Worm (Caenorhabditis elegans): ENCODE data around the gene R02F11.11.

Gene R02F11.11

ce11 chrV:4755308-4756029, 36.2 kb upstream of the R02F11.11 start, which contains the start of gene pgl-3 (continued):
- TF ChIP-seq madf-6 (GFP tag; IDR thresholded peaks at IDR 0.05): peak; percentile 70
- TF ChIP-seq F23B12.7 (tag; optimal IDR thresholded peaks at IDR 0.05; ENCODE audit: insufficient read depth): no peak
- no peak for TF ChIP-seq dpff-1 (tag; optimal IDR thresholded peaks at IDR 0.05)
- TF ChIP-seq ekl-4 (GFP tag; IDR thresholded peaks at IDR 0.05): no peak
- peak; percentile 83 for TF ChIP-seq hsf-1 (GFP tag; IDR thresholded peaks at IDR 0.05)
- TF ChIP-seq akir-1 (GFP tag; optimal IDR thresholded peaks at IDR 0.05): no peak
- no peak for TF ChIP-seq ets-4 (GFP tag; optimal IDR thresholded peaks at IDR 0.05)
- peak; percentile 72 for TF ChIP-seq F33H1.4 (GFP tag; IDR thresholded peaks at IDR 0.05)
- TF ChIP-seq B0261.1 (tag; optimal IDR thresholded peaks at IDR 0.05): no peak
- TF ChIP-seq Y67H2A.10 (GFP tag; conservative IDR thresholded peaks at IDR 0.05): no peak
- no peak for TF ChIP-seq ZK185.1 (tag; optimal IDR thresholded peaks at IDR 0.05; ENCODE audit: poor library complexity, severe bottlenecking)
- TF ChIP-seq gei-17 (GFP tag; optimal IDR thresholded peaks at IDR 0.05): no peak
- TF ChIP-seq madf-8 (GFP tag; conservative IDR thresholded peaks at IDR 0.05): peak; percentile 45
- TF ChIP-seq lin-35 (GFP tag; optimal IDR thresholded peaks at IDR 0.05): no peak
- TF ChIP-seq lin-40 (tag; optimal IDR thresholded peaks at IDR 0.05): no peak
- TF ChIP-seq ztf-26 (tag; optimal IDR thresholded peaks at IDR 0.05): no peak
- TF ChIP-seq ceh-91 (GFP tag; IDR thresholded peaks at IDR 0.05): peak; percentile 45; the same call in 1 of the 2 replicates
- no peak for TF ChIP-seq T07F8.4 (tag; optimal IDR thresholded peaks at IDR 0.05)
- TF ChIP-seq madf-10 (tag; optimal IDR thresholded peaks at IDR 0.05): no peak
- no peak for TF ChIP-seq let-526 (GFP tag; IDR thresholded peaks at IDR 0.05)
- 0 out of 2 replicates have a peak, but pooled peaks have one; percentile 54 for TF ChIP-seq egl-44 (GFP tag; IDR thresholded peaks at IDR 0.05)
- no peak for TF ChIP-seq ceh-100 (GFP tag; IDR thresholded peaks at IDR 0.05)
- TF ChIP-seq tbx-9 (tag; optimal IDR thresholded peaks at IDR 0.05; ENCODE audit: borderline replicate concordance): no peak
- TF ChIP-seq F37B4.10 (GFP tag; IDR thresholded peaks at IDR 0.05): 0 out of 2 replicates have a peak, but pooled peaks have one; percentile 19
- TF ChIP-seq nhr-90 (tag; optimal IDR thresholded peaks at IDR 0.05): no peak
- TF ChIP-seq ztf-18 (tag; optimal IDR thresholded peaks at IDR 0.05): no peak
- TF ChIP-seq xnd-1 (tag; optimal IDR thresholded peaks at IDR 0.05): peak; percentile 42
- no peak for TF ChIP-seq F57A8.1 (GFP tag; optimal IDR thresholded peaks at IDR 0.05)
- no peak for TF ChIP-seq repo-1 (tag; optimal IDR thresholded peaks at IDR 0.05)
- no peak for TF ChIP-seq mxl-1 (tag; optimal IDR thresholded peaks at IDR 0.05)
- no peak for TF ChIP-seq ceh-79 (tag; optimal IDR thresholded peaks at IDR 0.05)
- TF ChIP-seq hmg-20 (GFP tag; IDR thresholded peaks at IDR 0.05): no peak
- TF ChIP-seq hmg-1.2 (GFP tag; IDR thresholded peaks at IDR 0.05): peak; percentile 34
- no peak for TF ChIP-seq nfya-2 (GFP tag; IDR thresholded peaks at IDR 0.05)
- peak; percentile 88 for TF ChIP-seq hrde-1 (tag; optimal IDR thresholded peaks at IDR 0.05; ENCODE audit: borderline replicate concordance)
- TF ChIP-seq sea-2 (GFP tag; IDR thresholded peaks at IDR 0.05): no peak
- TF ChIP-seq lag-1 (GFP tag; IDR thresholded peaks at IDR 0.05): no peak
- TF ChIP-seq mcd-1 (GFP tag; IDR thresholded peaks at IDR 0.05): no peak
- no peak for TF ChIP-seq fkh-3 (tag; optimal IDR thresholded peaks at IDR 0.05)
- TF ChIP-seq snpc-1.1 (tag; optimal IDR thresholded peaks at IDR 0.05; ENCODE audit: insufficient read depth): peak; percentile 18
- peak; percentile 99 for TF ChIP-seq Y79H2A.3 (GFP tag; conservative IDR thresholded peaks at IDR 0.05)
- no peak for TF ChIP-seq Y53F4B.3 (GFP tag; IDR thresholded peaks at IDR 0.05)
- no peak for TF ChIP-seq K12H6.12 (tag; optimal IDR thresholded peaks at IDR 0.05)
- TF ChIP-seq F22D6.2 (tag; optimal IDR thresholded peaks at IDR 0.05): no peak
- no peak for TF ChIP-seq sptf-2 (GFP tag; optimal IDR thresholded peaks at IDR 0.05)
- TF ChIP-seq ceh-58 (GFP tag; IDR thresholded peaks at IDR 0.05): no peak
- peak; percentile 77; the same call in 1 of the 2 replicates for TF ChIP-seq madf-3 (GFP tag; IDR thresholded peaks at IDR 0.05)
